Fruit fly (Drosophila melanogaster) whole organism, embryonic: ENCODE results near the gene CG3091.

ENCODE experiments used
- ATbp ChIP-seq: fragments of 200-800 bp; sonication (Bioruptor generic); optimal IDR thresholded peaks from 2 replicates; lab custom pipeline; 2017; ENCODE audit warnings: missing biosample characterization, mild to moderate bottlenecking, missing genetic modification characterization, missing genetic modification reagents
- Awh ChIP-seq: fragments of 200-800 bp; sonication (Bioruptor generic); IDR thresholded peaks from 2 replicates; pipeline ENCODE4, ENCODE4 v1.3.6; 2022; ENCODE audit warnings: missing biosample characterization, missing genetic modification characterization
- CG10209 ChIP-seq: fragments of 200-800 bp; sonication (Bioruptor generic); optimal IDR thresholded peaks from 3 replicates; lab custom pipeline; 2017; ENCODE audit warnings: missing biosample characterization, mild to moderate bottlenecking, missing genetic modification characterization, missing genetic modification reagents
- CG10366 ChIP-seq: fragments of 200-800 bp; sonication (Bioruptor generic); IDR thresholded peaks from 2 replicates; pipeline ENCODE4 v1.3.6; 2022; ENCODE audit warnings: missing biosample characterization, missing genetic modification characterization
- CG10543 ChIP-seq: fragments of 200-800 bp; sonication (Bioruptor generic); optimal IDR thresholded peaks from 3 replicates; lab custom pipeline; 2017; ENCODE audit warnings: missing biosample characterization, mild to moderate bottlenecking, missing genetic modification characterization, moderate library complexity
- CG11093 ChIP-seq: fragments of 200-800 bp; sonication (Bioruptor generic); IDR thresholded peaks from 3 replicates; pipeline ENCODE4 v1.3.6; 2022; ENCODE audit warnings: missing biosample characterization, missing genetic modification characterization
- CG12071 ChIP-seq: fragments of 200-800 bp; sonication (Bioruptor generic); optimal IDR thresholded peaks from 3 replicates; lab custom pipeline; 2018; ENCODE audit warnings: missing biosample characterization, mild to moderate bottlenecking, missing genetic modification characterization
- CG12219 ChIP-seq: fragments of 200-800 bp; sonication (Bioruptor generic); optimal IDR thresholded peaks from 3 replicates; lab custom pipeline; 2018; ENCODE audit warnings: missing biosample characterization, mild to moderate bottlenecking, missing genetic modification characterization
- CG14014 ChIP-seq: fragments of 200-800 bp; sonication (Bioruptor generic); IDR thresholded peaks from 2 replicates; pipeline ENCODE4 v1.3.6; 2022; ENCODE audit warnings: missing biosample characterization, missing genetic modification characterization
- CG14441 ChIP-seq: fragments of 200-800 bp; sonication (Bioruptor generic); IDR thresholded peaks from 2 replicates; pipeline ENCODE4 v1.3.6; 2022; ENCODE audit warnings: missing biosample characterization, missing genetic modification characterization
- CG1603 ChIP-seq: fragments of 200-800 bp; sonication (Bioruptor generic); optimal IDR thresholded peaks from 2 replicates; lab custom pipeline; 2019; ENCODE audit warnings: missing biosample characterization, mild to moderate bottlenecking, missing genetic modification characterization, moderate library complexity
- CG18476 ChIP-seq: fragments of 200-800 bp; sonication (Bioruptor generic); optimal IDR thresholded peaks from 2 replicates; lab custom pipeline; 2016; ENCODE audit warnings: missing biosample characterization, mild to moderate bottlenecking, missing genetic modification characterization
- CG31224 ChIP-seq: fragments of 200-800 bp; sonication (Bioruptor generic); IDR thresholded peaks from 2 replicates; pipeline ENCODE4 v1.3.6; 2022; ENCODE audit warnings: missing biosample characterization, missing genetic modification characterization
- CG31388 ChIP-seq: fragments of 200-800 bp; sonication (Bioruptor generic); optimal IDR thresholded peaks from 2 replicates; lab custom pipeline; 2016; ENCODE audit warnings: missing biosample characterization, missing genetic modification characterization
- CG32767 ChIP-seq: fragments of 200-800 bp; sonication (Bioruptor generic); IDR thresholded peaks from 2 replicates; pipeline ENCODE4 v1.3.6; 2022; ENCODE audit warnings: missing biosample characterization, missing genetic modification characterization
- CG34422 ChIP-seq: fragments of 200-800 bp; sonication (Bioruptor generic); IDR thresholded peaks from 3 replicates; pipeline ENCODE4 v1.3.6; 2022; ENCODE audit warnings: missing biosample characterization, missing genetic modification characterization
- CG3726 ChIP-seq: fragments of 200-800 bp; sonication (Bioruptor generic); IDR thresholded peaks from 3 replicates; pipeline ENCODE4, ENCODE4 v1.3.6; 2022; ENCODE audit warnings: missing biosample characterization, missing genetic modification characterization
- CG4360 ChIP-seq: fragments of 200-800 bp; sonication (Bioruptor generic); IDR thresholded peaks from 2 replicates; pipeline ENCODE4 v1.3.6; 2022; ENCODE audit warnings: missing biosample characterization, missing genetic modification characterization
- CG5953 ChIP-seq: fragments of 200-800 bp; sonication (Bioruptor generic); IDR thresholded peaks from 2 replicates; pipeline ENCODE4 v1.3.6; 2022; ENCODE audit warnings: missing biosample characterization, missing genetic modification characterization
- CG6683 ChIP-seq: fragments of 200-800 bp; sonication (Bioruptor generic); optimal IDR thresholded peaks from 2 replicates; lab custom pipeline; 2017; ENCODE audit warnings: missing biosample characterization, mild to moderate bottlenecking, missing genetic modification characterization, missing genetic modification reagents
- CG6813 ChIP-seq: fragments of 200-800 bp; sonication (Bioruptor generic); optimal IDR thresholded peaks from 2 replicates; lab custom pipeline; 2017; ENCODE audit warnings: missing biosample characterization, missing genetic modification characterization, mild to moderate bottlenecking, moderate library complexity, missing genetic modification reagents
- CoRest ChIP-seq: fragments of 200-800 bp; sonication (Bioruptor generic); optimal IDR thresholded peaks from 3 replicates; lab custom pipeline; 2018; ENCODE audit warnings: missing biosample characterization, mild to moderate bottlenecking, missing genetic modification characterization, moderate library complexity
- Dip2 ChIP-seq: fragments of 200-800 bp; sonication (Bioruptor generic); IDR thresholded peaks from 2 replicates; pipeline ENCODE4 v1.3.6; 2022; ENCODE audit warnings: missing biosample characterization, missing genetic modification characterization
- Doc2 ChIP-seq: fragments of 200-800 bp; sonication (Bioruptor generic); IDR thresholded peaks from 2 replicates; pipeline ENCODE4 v1.3.6; 2022; ENCODE audit warnings: missing biosample characterization, missing genetic modification characterization
- Doc3 ChIP-seq: fragments of 200-800 bp; sonication (Bioruptor generic); IDR thresholded peaks from 3 replicates; pipeline ENCODE4 v1.3.6; 2022; ENCODE audit warnings: missing biosample characterization, missing genetic modification characterization; ENCODE audit not compliant: partially characterized antibody
- Hmr ChIP-seq: fragments of 200-800 bp; sonication (Bioruptor generic); optimal IDR thresholded peaks from 3 replicates; lab custom pipeline; 2017; ENCODE audit warnings: mild to moderate bottlenecking, missing biosample characterization, missing genetic modification reagents, missing genetic modification characterization
- Kr ChIP-seq: fragments of 200-800 bp; sonication (Bioruptor generic); optimal IDR thresholded peaks from 2 replicates; lab custom pipeline; 2017; ENCODE audit warnings: missing biosample characterization, mild to moderate bottlenecking, missing genetic modification characterization
- Med ChIP-seq: fragments of 200-800 bp; sonication (Bioruptor generic); peaks from one replicate; lab custom pipeline; 2016; ENCODE audit warnings: missing biosample characterization, missing genetic modification characterization, mild to moderate bottlenecking, inconsistent platforms, moderate library complexity
- Side ChIP-seq: fragments of 200-800 bp; sonication (Bioruptor generic); optimal IDR thresholded peaks from 2 replicates; lab custom pipeline; 2016; ENCODE audit warnings: missing biosample characterization, missing genetic modification characterization
- Sin3A ChIP-seq: fragments of >200 bp; optimal IDR thresholded peaks from 2 replicates; lab custom pipeline; 2018
- YL-1 ChIP-seq: fragments of 200-800 bp; sonication (Bioruptor generic); optimal IDR thresholded peaks from 3 replicates; lab custom pipeline; 2017; ENCODE audit warnings: missing biosample characterization, mild to moderate bottlenecking, missing genetic modification characterization
- bcd ChIP-seq: fragments of 200-800 bp; sonication (Bioruptor generic); optimal IDR thresholded peaks from 2 replicates; lab custom pipeline; 2017; ENCODE audit warnings: missing biosample characterization, mild to moderate bottlenecking, missing genetic modification characterization
- bsh ChIP-seq, 2 experiments: fragments of 200-800 bp; sonication (Bioruptor generic); optimal IDR thresholded peaks; 2 replicates each; lab custom pipeline; 2017 to 2018; ENCODE audit warnings: mild to moderate bottlenecking in 2 of 2, missing biosample characterization in 2 of 2, missing genetic modification characterization in 2 of 2, moderate library complexity in 1 of 2
- chinmo ChIP-seq: fragments of 200-800 bp; sonication (Bioruptor generic); IDR thresholded peaks from 4 replicates; pipeline ENCODE4 v1.3.6; 2022; ENCODE audit warnings: missing biosample characterization, missing genetic modification characterization; ENCODE audit not compliant: partially characterized antibody
- ci ChIP-seq: fragments of 200-800 bp; sonication (Bioruptor generic); IDR thresholded peaks from 3 replicates; pipeline ENCODE4 v1.3.6; 2022; ENCODE audit warnings: missing biosample characterization, missing genetic modification characterization
- corto ChIP-seq: fragments of 200-800 bp; sonication (Bioruptor generic); optimal IDR thresholded peaks from 2 replicates; lab custom pipeline; 2016; ENCODE audit warnings: missing biosample characterization, mild to moderate bottlenecking, missing genetic modification characterization, moderate library complexity
- dpn ChIP-seq, 2 experiments: fragments of 200-800 bp; sonication (Bioruptor generic); optimal IDR thresholded peaks; 3 replicates each; lab custom pipeline; 2016; ENCODE audit warnings: missing biosample characterization in 2 of 2, missing genetic modification characterization in 2 of 2
- insv ChIP-seq, 2 experiments: fragments of 200-800 bp; sonication (Bioruptor generic); optimal IDR thresholded peaks; 3 replicates each; lab custom pipeline; 2016 to 2018; ENCODE audit warnings: missing biosample characterization in 2 of 2, missing genetic modification characterization in 2 of 2
- oc ChIP-seq: fragments of 200-800 bp; sonication (Bioruptor generic); optimal IDR thresholded peaks from 2 replicates; lab custom pipeline; 2018; ENCODE audit warnings: missing biosample characterization, mild to moderate bottlenecking, missing genetic modification characterization, moderate library complexity
- pan ChIP-seq, 4 experiments: fragments of >200 bp in 3 of 4; fragments of 200-800 bp in 1 of 4; sonication (Bioruptor generic) in 1 of 4; optimal IDR thresholded peaks in 3 of 4; IDR thresholded peaks in 1 of 4; 2 replicates each; pipeline versions ENCODE4 v1.3.6 to Lab custom; 2017 to 2022; ENCODE audit warnings: missing biosample characterization in 2 of 4, missing genetic modification characterization in 2 of 4, mixed read lengths in 1 of 4
- peb ChIP-seq: fragments of 200-800 bp; sonication (Bioruptor generic); IDR thresholded peaks from 2 replicates; pipeline ENCODE4 v1.3.6; 2022; ENCODE audit warnings: missing biosample characterization, missing genetic modification characterization
- sens ChIP-seq: fragments of 200-800 bp; sonication (Bioruptor generic); peaks from one replicate; lab custom pipeline; 2016; ENCODE audit warnings: missing biosample characterization, missing genetic modification characterization
- sisA ChIP-seq: fragments of 200-800 bp; sonication (Bioruptor generic); IDR thresholded peaks from 2 replicates; pipeline ENCODE4 v1.3.6; 2022; ENCODE audit warnings: missing biosample characterization, missing genetic modification characterization
- sqz ChIP-seq: fragments of 200-800 bp; sonication (Bioruptor generic); optimal IDR thresholded peaks from 3 replicates; lab custom pipeline; 2018; ENCODE audit warnings: missing biosample characterization, mild to moderate bottlenecking, missing genetic modification characterization
- tap ChIP-seq: fragments of 200-800 bp; optimal IDR thresholded peaks from 3 replicates; lab custom pipeline; 2019; ENCODE audit warnings: missing biosample characterization, mild to moderate bottlenecking, missing genetic modification characterization, moderate library complexity
- tna ChIP-seq: fragments of 200-800 bp; sonication (Bioruptor generic); IDR thresholded peaks from 2 replicates; pipeline ENCODE4 v1.3.6; 2022; ENCODE audit warnings: missing biosample characterization, missing genetic modification characterization; ENCODE audit not compliant: partially characterized antibody
- usp ChIP-seq: fragments of >200 bp; optimal IDR thresholded peaks from 2 replicates; lab custom pipeline; 2017; ENCODE audit warnings: missing biosample characterization, missing genetic modification characterization
- z ChIP-seq: fragments of 200-800 bp; sonication (Bioruptor generic); IDR thresholded peaks from 3 replicates; pipeline ENCODE4 v1.3.6; 2022; ENCODE audit warnings: missing biosample characterization, missing genetic modification characterization

The CG3091 gene

DNA sequence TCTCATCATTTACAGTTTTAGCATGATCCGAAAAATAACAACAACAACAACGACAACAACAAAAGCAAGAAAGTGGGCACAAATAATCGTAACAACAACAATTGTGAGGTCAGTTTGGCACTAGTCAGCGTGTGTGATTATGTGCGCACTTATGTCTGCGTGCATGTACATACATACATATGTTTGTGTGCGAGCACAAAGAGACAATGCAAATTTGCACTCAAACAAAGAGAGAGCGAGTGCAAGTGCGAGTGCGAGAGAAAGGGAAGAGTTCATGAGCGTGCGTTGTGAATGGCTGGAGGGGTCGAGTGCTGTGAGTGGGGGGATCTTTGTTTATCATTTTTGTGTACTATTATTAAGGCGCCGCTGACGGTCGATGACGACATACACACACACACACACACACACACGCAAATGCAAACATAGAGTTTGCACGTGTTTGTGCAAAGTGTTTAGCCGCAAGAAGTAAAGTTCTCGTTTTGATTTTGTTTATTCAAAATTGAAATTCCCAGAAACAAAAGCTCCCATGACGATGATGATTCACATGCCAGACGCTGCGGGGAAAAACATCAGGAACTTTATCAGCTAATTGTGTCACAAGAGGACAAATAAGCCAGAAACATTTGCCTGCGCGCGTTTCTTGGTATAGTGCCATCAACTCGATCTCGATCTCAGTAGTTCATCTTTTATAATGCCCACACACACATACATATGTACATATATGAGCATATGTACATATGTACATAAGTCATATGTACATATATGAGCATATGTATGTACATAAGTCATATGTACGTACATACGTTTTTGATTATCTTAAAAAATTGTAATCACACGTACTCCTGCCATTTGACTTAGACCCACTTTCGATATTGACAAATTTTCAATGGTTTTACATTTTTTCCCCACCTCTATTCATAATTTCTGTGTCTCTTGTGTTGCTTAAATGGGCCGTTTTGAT, 40.8 kb upstream of the CG3091 start (continued):
- TF ChIP-seq sqz (GFP tag; lab: Kevin White, UChicago) = no peak
- 0 out of 2 replicates have a peak, but pooled peaks have one; percentile 8 for TF ChIP-seq CG5953 (GFP tag; lab: Robert Waterston, UW)
- TF ChIP-seq peb = no peak
- no peak for TF ChIP-seq Doc2
- peak; percentile 47 for TF ChIP-seq CG1603 (tag; lab: Kevin White, UChicago)
- TF ChIP-seq z (GFP tag; lab: Robert Waterston, UW) = peak; percentile 92
- TF ChIP-seq Doc3 = no peak
- TF ChIP-seq YL-1 = no peak
- TF ChIP-seq CG14014 (GFP tag; lab: Robert Waterston, UW) = peak; percentile 12; the same call in 1 of the 2 replicates
- TF ChIP-seq Hmr (GFP tag; lab: Kevin White, UChicago) = peak; percentile 1
- peak in 1 of 2 experiments; percentile 29 for TF ChIP-seq bsh (GFP tag; optimal IDR thresholded peaks at IDR 0.05; lab: Kevin White, UChicago)
- no peak for TF ChIP-seq oc (tag; lab: Kevin White, UChicago)
- peak; percentile 16 for TF ChIP-seq bcd (GFP tag; lab: Kevin White, UChicago)
- no peak for TF ChIP-seq CG10366
- TF ChIP-seq Awh (GFP tag; lab: Robert Waterston, UW) = peak; percentile 60; the same call in 1 of the 2 replicates
- 0 out of 2 replicates have a peak, but pooled peaks have one; percentile 18 for TF ChIP-seq CG31224 (GFP tag; lab: Robert Waterston, UW)
- TF ChIP-seq usp (GFP tag; lab: Kevin White, UChicago) = no peak
- no peak for TF ChIP-seq insv (GFP tag; optimal IDR thresholded peaks at IDR 0.05; lab: Kevin White, UChicago)
- no peak for TF ChIP-seq CG3726
- TF ChIP-seq CG10543 = peak; percentile 27
- TF ChIP-seq pan (optimal IDR thresholded peaks at IDR 0.05; lab: Kevin White, UChicago) = no peak
- TF ChIP-seq pan (GFP tag; optimal IDR thresholded peaks at IDR 0.05 in 1 of 2, IDR thresholded peaks at IDR 0.05 in 1 of 2) = peak in 1 of 2 experiments; percentile 10
- peak; percentile 87 for TF ChIP-seq sens
- no peak for TF ChIP-seq CG6683 (GFP tag; lab: Kevin White, UChicago)
- peak; percentile 85 for TF ChIP-seq CG4360 (GFP tag; lab: Robert Waterston, UW)
- peak; percentile 26 for TF ChIP-seq CG12071 (GFP tag; lab: Kevin White, UChicago)
- peak; percentile 61 for TF ChIP-seq ci (GFP tag; lab: Robert Waterston, UW)
- peak; percentile 41 for TF ChIP-seq Kr (GFP tag; lab: Kevin White, UChicago)
- no peak for TF ChIP-seq Sin3A (lab: Kevin White, UChicago)
- peak; percentile 20 for TF ChIP-seq CG10209 (GFP tag; lab: Kevin White, UChicago)
- TF ChIP-seq ATbp = peak; percentile 69
- peak in 1 of 2 experiments; percentile 24 for TF ChIP-seq dpn (GFP tag; optimal IDR thresholded peaks at IDR 0.05; lab: Kevin White, UChicago)
- TF ChIP-seq CG14441 (GFP tag; lab: Robert Waterston, UW) = no peak
- peak; percentile 67; the same call in 1 of the 4 replicates for TF ChIP-seq chinmo (GFP tag; lab: Robert Waterston, UW)
- TF ChIP-seq CoRest (tag; lab: Kevin White, UChicago) = peak; percentile 8
- TF ChIP-seq Side (GFP tag; lab: Kevin White, UChicago) = peak; percentile 38
- TF ChIP-seq CG31388 = no peak
- TF ChIP-seq tna (GFP tag; lab: Robert Waterston, UW) = no peak
- no peak for TF ChIP-seq corto (GFP tag; lab: Kevin White, UChicago)
- TF ChIP-seq CG12219 = no peak
- TF ChIP-seq Dip2 (GFP tag; lab: Robert Waterston, UW) = no peak
- no peak for TF ChIP-seq CG11093 (GFP tag; lab: Robert Waterston, UW)
- 0 out of 2 replicates have a peak, but pooled peaks have one; percentile 7 for TF ChIP-seq sisA (GFP tag; lab: Robert Waterston, UW)
- TF ChIP-seq tap (tag; lab: Kevin White, UChicago) = peak; percentile 15
- TF ChIP-seq CG32767 = no peak
- TF ChIP-seq CG6813 (GFP tag; lab: Kevin White, UChicago) = peak; percentile 9
- no peak for TF ChIP-seq CG34422 (GFP tag; lab: Robert Waterston, UW)
- TF ChIP-seq CG18476 (GFP tag; lab: Kevin White, UChicago) = no peak
- TF ChIP-seq Med (GFP tag; lab: Kevin White, UChicago) = peak; percentile 89
